Worm (Caenorhabditis elegans) whole organism, late embryonic: ENCODE data around the gene F22E5.22.

Experiments
- ama-1 ChIP-seq: fragments of 150-350 bp; optimal IDR thresholded peaks from 2 replicates; lab custom pipeline; 2014
- che-1 ChIP-seq: sonication (generic microtip); optimal IDR thresholded peaks from 2 replicates; lab custom pipeline; 2016; ENCODE audit warnings: mild to moderate bottlenecking, missing genetic modification characterization, missing compliant biosample characterization
- fkh-6 ChIP-seq: sonication (generic microtip); optimal IDR thresholded peaks from 2 replicates; lab custom pipeline; 2016; ENCODE audit warnings: missing genetic modification characterization, missing compliant biosample characterization
- tbx-2 ChIP-seq: sonication (generic microtip); optimal IDR thresholded peaks from 2 replicates; lab custom pipeline; 2016; ENCODE audit warnings: missing genetic modification characterization, missing compliant biosample characterization

- TF ChIP-seq fkh-6 (tag; lab: Kevin White, UChicago) (no peak), ama-1 (lab: Kevin White, UChicago) (no peak), tbx-2 (no peak), che-1 (tag; lab: Kevin White, UChicago) (no peak)
Measured at ce11 chrII:2629270-2629669, 36.4 kb upstream of the F22E5.22 start, which contains the start of gene sri-37.
